Fruit fly (Drosophila melanogaster): ENCODE data around the gene Pdha.
A peak's percentile ranks its signal among the peaks of the same experiment; 100 is the strongest.

- TF ChIP-seq CG14860 (GFP tag; IDR thresholded peaks at IDR 0.05; ENCODE audit: partially characterized antibody) (no peak), CG32772 (GFP tag; IDR thresholded peaks at IDR 0.05) (no peak), CG11504 (tag; optimal IDR thresholded peaks at IDR 0.05) (no peak), CG18599 (GFP tag; optimal IDR thresholded peaks at IDR 0.05) (no peak), zf30C (GFP tag; optimal IDR thresholded peaks at IDR 0.05) (no peak), CG6683 (GFP tag; optimal IDR thresholded peaks at IDR 0.05) (no peak), CG15073 (GFP tag; optimal IDR thresholded peaks at IDR 0.05) (no peak), bbx (GFP tag; IDR thresholded peaks at IDR 0.05; ENCODE audit: partially characterized antibody) (no peak), Mes4 (GFP tag; optimal IDR thresholded peaks at IDR 0.05) (no peak), ewg (GFP tag; optimal IDR thresholded peaks at IDR 0.05) (no peak), CG7987 (GFP tag; optimal IDR thresholded peaks at IDR 0.05) (peak; percentile 86), CG4328 (GFP tag; optimal IDR thresholded peaks at IDR 0.05) (no peak), Sox102F (GFP tag; optimal IDR thresholded peaks at IDR 0.05) (no peak), CG11456 (GFP tag; IDR thresholded peaks at IDR 0.05) (no peak)
These were observed 825 bp downstream of the Pdha start for dm6 chrX:4702804-4703414.
